Worm (Caenorhabditis elegans): ENCODE measurements around the gene vps-2.
"Not testable (repeated sequence)": the region's sequence is repeated elsewhere in the genome, so short reads cannot be mapped to it uniquely, and the experiment has no call there.

Gene vps-2

ce11 chrII:12753725-12754124 is 14.3 kb downstream of the vps-2 start, which contains the start of gene Y46G5A.39:
TSS of gene Y46G5A.39 (minus strand) at chrII:12753825.
- TF ChIP-seq dao-5, him-1, W03F9.2 (tag; optimal IDR thresholded peaks at IDR 0.05): not testable (repeated sequence)

- TF ChIP-seq W03F9.2 (tag; optimal IDR thresholded peaks at IDR 0.05): no peak
- no peak for TF ChIP-seq him-1 (tag; optimal IDR thresholded peaks at IDR 0.05)
- TF ChIP-seq dao-5 (tag; optimal IDR thresholded peaks at IDR 0.05): no peak
Observed at ce11 chrII:12739306-12739705, 28.7 kb downstream of the vps-2 start.

- TF ChIP-seq dao-5 (tag; optimal IDR thresholded peaks at IDR 0.05) (no peak), W03F9.2 (tag; optimal IDR thresholded peaks at IDR 0.05) (no peak), him-1 (tag; optimal IDR thresholded peaks at IDR 0.05) (no peak)
Observed at ce11 chrII:12738284-12739201, 29.5 kb downstream of the vps-2 start, which contains the start of gene pisy-1. TSS of gene pisy-1 (minus strand) at chrII:12738334.

- TF ChIP-seq W03F9.2 (tag; optimal IDR thresholded peaks at IDR 0.05) (no peak), him-1 (tag; optimal IDR thresholded peaks at IDR 0.05) (no peak), dao-5 (tag; optimal IDR thresholded peaks at IDR 0.05) (no peak)
Observed at ce11 chrII:12736579-12736978, 31.4 kb downstream of the vps-2 start, which contains the start of gene snrp-200. TSS of gene snrp-200 (minus strand) at chrII:12736910.

- TF ChIP-seq him-1 (tag; optimal IDR thresholded peaks at IDR 0.05) (no peak), dao-5 (tag; optimal IDR thresholded peaks at IDR 0.05) (no peak), W03F9.2 (tag; optimal IDR thresholded peaks at IDR 0.05) (no peak)
Observed at ce11 chrII:12729952-12730351, 38.1 kb downstream of the vps-2 start.

- no peak for TF ChIP-seq W03F9.2 (tag; optimal IDR thresholded peaks at IDR 0.05)
- no peak for TF ChIP-seq dao-5 (tag; optimal IDR thresholded peaks at IDR 0.05)
- no peak for TF ChIP-seq him-1 (tag; optimal IDR thresholded peaks at IDR 0.05)
Observed at ce11 chrII:12728608-12729007, 39.4 kb downstream of the vps-2 start.

ce11 chrII:12727871-12728270 is 40.1 kb downstream of the vps-2 start:
- TF ChIP-seq him-1 (tag; optimal IDR thresholded peaks at IDR 0.05) (no peak), W03F9.2 (tag; optimal IDR thresholded peaks at IDR 0.05) (no peak), dao-5 (tag; optimal IDR thresholded peaks at IDR 0.05) (no peak)

ce11 chrII:12726704-12727103 is 41.3 kb downstream of the vps-2 start:
- TF ChIP-seq W03F9.2 (tag; optimal IDR thresholded peaks at IDR 0.05) (no peak), him-1 (tag; optimal IDR thresholded peaks at IDR 0.05) (no peak), dao-5 (tag; optimal IDR thresholded peaks at IDR 0.05) (no peak)

ce11 chrII:12722685-12723287 is 45.2 kb downstream of the vps-2 start:
- TF ChIP-seq dao-5 (tag; optimal IDR thresholded peaks at IDR 0.05): no peak
- no peak for TF ChIP-seq W03F9.2 (tag; optimal IDR thresholded peaks at IDR 0.05)
- no peak for TF ChIP-seq him-1 (tag; optimal IDR thresholded peaks at IDR 0.05)

- no peak for TF ChIP-seq him-1 (tag; optimal IDR thresholded peaks at IDR 0.05)
- TF ChIP-seq W03F9.2 (tag; optimal IDR thresholded peaks at IDR 0.05): no peak
- no peak for TF ChIP-seq dao-5 (tag; optimal IDR thresholded peaks at IDR 0.05)
Observed at ce11 chrII:12722049-12722448, 46.0 kb downstream of the vps-2 start.

All from whole organism, L4/young adult.